Fruit fly (Drosophila melanogaster): ENCODE measurements around the gene CG8997.

CG8997 gene

DNA sequence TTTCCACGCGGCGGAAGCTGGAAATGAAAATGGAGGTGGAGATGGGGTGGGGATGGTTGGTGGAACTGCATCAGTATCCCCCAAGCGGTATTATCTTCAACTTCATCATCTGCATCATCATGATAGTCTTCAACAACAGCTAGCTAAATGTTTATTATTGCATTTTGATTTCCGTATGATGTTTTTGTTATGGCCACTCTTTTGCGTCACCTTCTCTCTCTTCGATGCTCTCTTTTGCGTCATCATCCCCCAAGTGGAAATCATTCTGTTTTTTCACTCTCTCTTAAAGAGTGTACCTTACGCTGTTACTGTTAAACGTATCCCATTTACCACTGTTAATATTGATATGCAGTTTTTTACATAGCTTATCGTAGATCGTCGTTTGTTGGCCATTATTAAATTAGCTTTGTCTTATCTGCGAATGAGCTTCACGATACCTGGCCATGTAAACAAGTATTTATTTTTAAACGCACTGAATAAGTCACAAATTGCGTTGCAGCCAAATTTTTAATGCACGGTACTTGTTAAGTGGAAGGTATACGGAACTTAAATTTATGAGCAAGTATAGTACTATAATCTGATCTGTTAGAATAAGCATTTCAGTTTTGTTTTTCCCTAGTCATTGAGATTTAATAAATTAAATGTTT, 32.9 kb upstream of the CG8997 start:
- peak in 1 of 2 experiments; percentile 13 for TF ChIP-seq Eip74EF (GFP tag; optimal IDR thresholded peaks at IDR 0.05)
- no peak for TF ChIP-seq luna (GFP tag; optimal IDR thresholded peaks at IDR 0.05)
- TF ChIP-seq unpg (GFP tag; optimal IDR thresholded peaks at IDR 0.05), result no peak
- TF ChIP-seq Pdp1 (GFP tag; optimal IDR thresholded peaks at IDR 0.05), result peak in 1 of 2 experiments; percentile 3
- TF ChIP-seq CG6689 (GFP tag; IDR thresholded peaks at IDR 0.05), result peak; percentile 19; the same call in 1 of the 2 replicates
- 0 out of 4 replicates have a peak, but pooled peaks have one; percentile 25 for TF ChIP-seq Dll (GFP tag; IDR thresholded peaks at IDR 0.05; ENCODE audit: partially characterized antibody)
- no peak for TF ChIP-seq caup (GFP tag; optimal IDR thresholded peaks at IDR 0.05; ENCODE audit: severe bottlenecking)
- 0 out of 2 replicates have a peak, but pooled peaks have one; percentile 15 for TF ChIP-seq bbx (GFP tag; IDR thresholded peaks at IDR 0.05; ENCODE audit: partially characterized antibody)
- peak in 1 of 2 experiments; percentile 34 for TF ChIP-seq eve (GFP tag; optimal IDR thresholded peaks at IDR 0.05)
- TF ChIP-seq yki (optimal IDR thresholded peaks at IDR 0.05), result peak; percentile 25
- TF ChIP-seq chinmo (GFP tag; IDR thresholded peaks at IDR 0.05; ENCODE audit: partially characterized antibody), result 0 out of 4 replicates have a peak, but pooled peaks have one; percentile 59
- TF ChIP-seq tgo (GFP tag; IDR thresholded peaks at IDR 0.05), result no peak
- TF ChIP-seq abd-A (tag; optimal IDR thresholded peaks at IDR 0.05), result peak; percentile 9
- peak; percentile 47 for TF ChIP-seq corto (GFP tag; optimal IDR thresholded peaks at IDR 0.05)
- peak; percentile 87 to 90 for TF ChIP-seq Trl (optimal IDR thresholded peaks at IDR 0.05)
- no peak for TF ChIP-seq Trl (GFP tag; optimal IDR thresholded peaks at IDR 0.05)
- 0 out of 2 replicates have a peak, but pooled peaks have one; percentile 16 for TF ChIP-seq ttk (GFP tag; IDR thresholded peaks at IDR 0.05)
- peak; percentile 35; the same call in 1 of the 2 replicates for TF ChIP-seq chm (GFP tag; IDR thresholded peaks at IDR 0.05)
- peak; percentile 21 for TF ChIP-seq Vsx1 (GFP tag; optimal IDR thresholded peaks at IDR 0.05)
- TF ChIP-seq lola (GFP tag; optimal IDR thresholded peaks at IDR 0.05), result no peak
- peak; percentile 95 for TF ChIP-seq CG3163 (GFP tag; optimal IDR thresholded peaks at IDR 0.05)

DNA sequence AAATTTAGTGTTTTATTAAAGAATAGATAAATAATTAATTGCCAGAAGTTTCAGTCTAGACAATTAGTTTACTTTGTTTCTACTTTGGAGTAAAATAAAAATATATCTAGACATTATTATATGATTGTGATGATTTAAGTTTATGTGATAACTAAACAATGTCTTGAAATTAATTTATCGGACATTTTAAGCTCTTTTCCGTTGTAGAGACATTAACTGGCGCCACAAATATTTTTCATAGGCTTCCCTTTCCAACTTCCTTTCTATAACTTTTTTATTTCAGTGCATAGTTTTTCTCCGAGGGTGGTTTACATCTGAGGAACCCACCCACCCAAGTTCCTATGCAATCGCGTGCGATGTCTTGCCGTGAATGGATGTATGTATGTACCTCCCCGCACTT, 31.6 kb upstream of the CG8997 start:
- no peak for TF ChIP-seq CG4707 (GFP tag; optimal IDR thresholded peaks at IDR 0.05)
- no peak for TF ChIP-seq CG9817 (tag; optimal IDR thresholded peaks at IDR 0.05)
- peak; percentile 27 for TF ChIP-seq fd96Cb (tag; optimal IDR thresholded peaks at IDR 0.05)
- peak; percentile 19 for TF ChIP-seq CG9437 (GFP tag; optimal IDR thresholded peaks at IDR 0.05)
- peak; percentile 8 for TF ChIP-seq Chrac-16 (GFP tag; optimal IDR thresholded peaks at IDR 0.05)
- no peak for TF ChIP-seq sug (tag; optimal IDR thresholded peaks at IDR 0.05)
- TF ChIP-seq slou (GFP tag; optimal IDR thresholded peaks at IDR 0.05), result peak; percentile 14
- TF ChIP-seq CoRest (tag; optimal IDR thresholded peaks at IDR 0.05), result peak; percentile 54
- TF ChIP-seq Ssrp (tag; optimal IDR thresholded peaks at IDR 0.05), result peak; percentile 57
- TF ChIP-seq CG10209 (GFP tag; optimal IDR thresholded peaks at IDR 0.05), result peak; percentile 35
- no peak for TF ChIP-seq CG6683 (GFP tag; optimal IDR thresholded peaks at IDR 0.05)
- no peak for TF ChIP-seq CG4360 (GFP tag; IDR thresholded peaks at IDR 0.05)
- no peak for TF ChIP-seq Dref (GFP tag; IDR thresholded peaks at IDR 0.05)
- TF ChIP-seq CG10462 (GFP tag; optimal IDR thresholded peaks at IDR 0.05), result no peak
- no peak for TF ChIP-seq CG32767 (GFP tag; IDR thresholded peaks at IDR 0.05)
- peak; percentile 50 for TF ChIP-seq CG12391 (tag; optimal IDR thresholded peaks at IDR 0.05)
- TF ChIP-seq ssp (GFP tag; IDR thresholded peaks at IDR 0.05), result no peak
- TF ChIP-seq pb (GFP tag; optimal IDR thresholded peaks at IDR 0.05), result no peak
- no peak for TF ChIP-seq bigmax (GFP tag; optimal IDR thresholded peaks at IDR 0.05)
- TF ChIP-seq CG3838 (GFP tag; optimal IDR thresholded peaks at IDR 0.05), result no peak
- peak; percentile 20 for TF ChIP-seq CG18619 (GFP tag; optimal IDR thresholded peaks at IDR 0.05)
- TF ChIP-seq CG2678 (tag; optimal IDR thresholded peaks at IDR 0.05), result peak; percentile 56
- no peak for TF ChIP-seq CG8478 (optimal IDR thresholded peaks at IDR 0.05)
- TF ChIP-seq CG1602 (GFP tag; optimal IDR thresholded peaks at IDR 0.05), result peak; percentile 8
- no peak for TF ChIP-seq CTCF (GFP tag; optimal IDR thresholded peaks at IDR 0.05)
- TF ChIP-seq Ptx1 (GFP tag; IDR thresholded peaks at IDR 0.05), result 0 out of 2 replicates have a peak, but pooled peaks have one; percentile 11
- no peak for TF ChIP-seq CG11695 (GFP tag; IDR thresholded peaks at IDR 0.05)
- TF ChIP-seq Sox102F (GFP tag; optimal IDR thresholded peaks at IDR 0.05), result peak; percentile 41
- TF ChIP-seq CG6254 (GFP tag; optimal IDR thresholded peaks at IDR 0.05), result peak; percentile 36
